Fruit fly (Drosophila melanogaster) whole organism, embryonic: ENCODE results near the gene RpS14a.

Experiments used
- ATbp ChIP-seq: fragments of 200-800 bp; sonication (Bioruptor generic); optimal IDR thresholded peaks from 2 replicates; lab custom pipeline; 2017; ENCODE audit warnings: missing biosample characterization, mild to moderate bottlenecking, missing genetic modification characterization, missing genetic modification reagents
- B-H2 ChIP-seq: fragments of 200-800 bp; sonication (Bioruptor generic); optimal IDR thresholded peaks from 2 replicates; lab custom pipeline; 2018; ENCODE audit warnings: missing biosample characterization, mild to moderate bottlenecking, missing genetic modification characterization
- Bdp1 ChIP-seq: fragments of 200-800 bp; sonication (Bioruptor generic); optimal IDR thresholded peaks from 3 replicates; lab custom pipeline; 2016; ENCODE audit warnings: missing biosample characterization, missing genetic modification characterization
- CG10267 ChIP-seq: fragments of 200-800 bp; sonication (Bioruptor generic); optimal IDR thresholded peaks from 2 replicates; lab custom pipeline; 2018; ENCODE audit warnings: missing biosample characterization, mild to moderate bottlenecking, missing genetic modification characterization, moderate library complexity
- CG10274 ChIP-seq: fragments of 200-800 bp; sonication (Bioruptor generic); optimal IDR thresholded peaks from 3 replicates; lab custom pipeline; 2017; ENCODE audit warnings: missing biosample characterization, mild to moderate bottlenecking, missing genetic modification characterization
- CG11085 ChIP-seq: fragments of 200-800 bp; sonication (Bioruptor generic); IDR thresholded peaks from 2 replicates; pipeline ENCODE4 v1.3.6; 2022; ENCODE audit warnings: missing biosample characterization, missing genetic modification characterization
- CG12391 ChIP-seq: fragments of 200-800 bp; sonication (Bioruptor generic); optimal IDR thresholded peaks from 3 replicates; lab custom pipeline; 2018; ENCODE audit warnings: missing biosample characterization, mild to moderate bottlenecking, missing genetic modification characterization, moderate library complexity
- CG18619 ChIP-seq: fragments of 200-800 bp; sonication (Bioruptor generic); optimal IDR thresholded peaks from 3 replicates; lab custom pipeline; 2017; ENCODE audit warnings: missing biosample characterization, mild to moderate bottlenecking, missing genetic modification characterization
- CG18764 ChIP-seq: fragments of 200-800 bp; sonication (Bioruptor generic); optimal IDR thresholded peaks from 3 replicates; lab custom pipeline; 2016; ENCODE audit warnings: missing biosample characterization, missing genetic modification characterization
- CG3065 ChIP-seq: fragments of 200-800 bp; sonication (Bioruptor generic); optimal IDR thresholded peaks from 2 replicates; lab custom pipeline; 2016; ENCODE audit warnings: missing biosample characterization, missing genetic modification characterization
- CG3847 ChIP-seq: fragments of 200-800 bp; sonication (Bioruptor generic); IDR thresholded peaks from 2 replicates; pipeline ENCODE4 v1.3.6; 2022; ENCODE audit warnings: missing biosample characterization, missing genetic modification characterization
- CG4282 ChIP-seq: fragments of 200-800 bp; sonication (Bioruptor generic); optimal IDR thresholded peaks from 2 replicates; lab custom pipeline; 2016; ENCODE audit warnings: missing biosample characterization, missing genetic modification characterization
- CG4328 ChIP-seq: fragments of 200-800 bp; sonication (Bioruptor generic); optimal IDR thresholded peaks from 3 replicates; lab custom pipeline; 2017; ENCODE audit warnings: missing biosample characterization, missing genetic modification reagents, missing genetic modification characterization
- CG7357 ChIP-seq: fragments of 200-800 bp; sonication (Bioruptor generic); IDR thresholded peaks from 3 replicates; pipeline ENCODE4 v1.3.6; 2022; ENCODE audit warnings: missing biosample characterization, missing genetic modification characterization
- CG7928 ChIP-seq: fragments of 200-800 bp; sonication (Bioruptor generic); optimal IDR thresholded peaks from 2 replicates; lab custom pipeline; 2017; ENCODE audit warnings: missing biosample characterization, mild to moderate bottlenecking, missing genetic modification characterization
- CG8290 ChIP-seq, 3 experiments: fragments of 200-800 bp; sonication (Bioruptor generic); optimal IDR thresholded peaks; 2 replicates each; lab custom pipeline; 2016 to 2019; ENCODE audit warnings: missing biosample characterization in 3 of 3, missing genetic modification characterization in 3 of 3, mild to moderate bottlenecking in 2 of 3, moderate library complexity in 1 of 3
- CG8359 ChIP-seq: fragments of 200-800 bp; sonication (Bioruptor generic); optimal IDR thresholded peaks from 2 replicates; lab custom pipeline; 2017; ENCODE audit warnings: missing biosample characterization, mild to moderate bottlenecking, missing genetic modification characterization, borderline replicate concordance
- Chrac-16 ChIP-seq: fragments of 200-800 bp; sonication (Bioruptor generic); optimal IDR thresholded peaks from 3 replicates; lab custom pipeline; 2016; ENCODE audit warnings: missing biosample characterization, missing genetic modification characterization
- Ets97D ChIP-seq: fragments of 200-800 bp; sonication (Bioruptor generic); optimal IDR thresholded peaks from 3 replicates; lab custom pipeline; 2016; ENCODE audit warnings: missing biosample characterization, missing genetic modification characterization
- HLH3B ChIP-seq: fragments of 200-800 bp; sonication (Bioruptor generic); IDR thresholded peaks from 2 replicates; pipeline ENCODE4 v1.3.6; 2022; ENCODE audit warnings: missing biosample characterization, missing genetic modification characterization
- Hand ChIP-seq: fragments of 200-800 bp; sonication (Bioruptor generic); optimal IDR thresholded peaks from 2 replicates; lab custom pipeline; 2017; ENCODE audit warnings: mild to moderate bottlenecking, missing biosample characterization, missing genetic modification reagents, missing genetic modification characterization
- HmgD ChIP-seq: fragments of 200-800 bp; sonication (Bioruptor generic); optimal IDR thresholded peaks from 3 replicates; lab custom pipeline; 2016; ENCODE audit warnings: missing biosample characterization, missing genetic modification characterization
- Hmx ChIP-seq: fragments of 200-800 bp; sonication (Bioruptor generic); optimal IDR thresholded peaks from 2 replicates; lab custom pipeline; 2016; ENCODE audit warnings: missing biosample characterization, missing genetic modification characterization
- Hr78 ChIP-seq, 2 experiments: fragments of 200-800 bp in 1 of 2; fragments of >200 bp in 1 of 2; sonication (Bioruptor generic) in 1 of 2; optimal IDR thresholded peaks; 2 replicates each; lab custom pipeline; 2017 to 2019; ENCODE audit warnings: missing biosample characterization in 2 of 2, missing genetic modification characterization in 2 of 2, mild to moderate bottlenecking in 1 of 2, moderate library complexity in 1 of 2
- Jarid2 ChIP-seq: fragments of 200-800 bp; sonication (Bioruptor generic); optimal IDR thresholded peaks from 3 replicates; lab custom pipeline; 2017; ENCODE audit warnings: mild to moderate bottlenecking, missing biosample characterization, missing genetic modification reagents, missing genetic modification characterization
- Kr ChIP-seq: fragments of 200-800 bp; sonication (Bioruptor generic); optimal IDR thresholded peaks from 2 replicates; lab custom pipeline; 2017; ENCODE audit warnings: missing biosample characterization, mild to moderate bottlenecking, missing genetic modification characterization
- MBD-R2 ChIP-seq: fragments of 200-800 bp; sonication (Bioruptor generic); IDR thresholded peaks from 2 replicates; pipeline ENCODE4 v1.3.6; 2022; ENCODE audit warnings: missing biosample characterization, missing genetic modification characterization
- Ptx1 ChIP-seq: fragments of 200-800 bp; sonication (Bioruptor generic); IDR thresholded peaks from 2 replicates; pipeline ENCODE4 v1.3.6; 2022; ENCODE audit warnings: missing biosample characterization, missing genetic modification characterization
- Spps ChIP-seq: fragments of 200-800 bp; sonication (Bioruptor generic); optimal IDR thresholded peaks from 2 replicates; lab custom pipeline; 2018; ENCODE audit warnings: missing biosample characterization, mild to moderate bottlenecking, missing genetic modification characterization
- Usf ChIP-seq: fragments of 200-800 bp; sonication (Bioruptor generic); optimal IDR thresholded peaks from 2 replicates; lab custom pipeline; 2017; ENCODE audit warnings: missing genotype, missing biosample characterization, missing genetic modification characterization
- Xbp1 ChIP-seq: fragments of 200-800 bp; sonication (Bioruptor generic); optimal IDR thresholded peaks from 3 replicates; lab custom pipeline; 2016; ENCODE audit warnings: missing biosample characterization, mild to moderate bottlenecking, missing genetic modification characterization
- bab2 ChIP-seq: fragments of 200-800 bp; sonication (Bioruptor generic); optimal IDR thresholded peaks from 2 replicates; lab custom pipeline; 2016; ENCODE audit warnings: missing biosample characterization, missing genetic modification characterization
- bsh ChIP-seq, 2 experiments: fragments of 200-800 bp; sonication (Bioruptor generic); optimal IDR thresholded peaks; 2 replicates each; lab custom pipeline; 2017 to 2018; ENCODE audit warnings: mild to moderate bottlenecking in 2 of 2, missing biosample characterization in 2 of 2, missing genetic modification characterization in 2 of 2, moderate library complexity in 1 of 2
- cad ChIP-seq: fragments of >200 bp; optimal IDR thresholded peaks from 2 replicates; lab custom pipeline; 2017; ENCODE audit warnings: missing biosample characterization, missing genetic modification characterization
- cg ChIP-seq: fragments of 200-800 bp; sonication (Bioruptor generic); optimal IDR thresholded peaks from 3 replicates; lab custom pipeline; 2019; ENCODE audit warnings: missing biosample characterization, mild to moderate bottlenecking, missing genetic modification characterization, moderate library complexity
- crc ChIP-seq: fragments of 200-800 bp; sonication (Bioruptor generic); optimal IDR thresholded peaks from 2 replicates; lab custom pipeline; 2016; ENCODE audit warnings: missing biosample characterization, missing genetic modification characterization
- dan ChIP-seq: fragments of 200-800 bp; sonication (Bioruptor generic); IDR thresholded peaks from 2 replicates; pipeline ENCODE4 v1.3.6; 2022; ENCODE audit warnings: missing biosample characterization, missing genetic modification characterization
- dmrt99B ChIP-seq: fragments of 200-800 bp; sonication (Bioruptor generic); optimal IDR thresholded peaks from 2 replicates; lab custom pipeline; 2018; ENCODE audit warnings: missing biosample characterization, mild to moderate bottlenecking, missing genetic modification characterization, moderate library complexity
- dpn ChIP-seq, 2 experiments: fragments of 200-800 bp; sonication (Bioruptor generic); optimal IDR thresholded peaks; 3 replicates each; lab custom pipeline; 2016; ENCODE audit warnings: missing biosample characterization in 2 of 2, missing genetic modification characterization in 2 of 2
- eve ChIP-seq, 2 experiments: fragments of >200 bp; optimal IDR thresholded peaks; 2 replicates each; lab custom pipeline; 2017; ENCODE audit warnings: missing biosample characterization in 2 of 2, missing genetic modification characterization in 2 of 2
- ewg ChIP-seq: fragments of 200-800 bp; sonication (Bioruptor generic); optimal IDR thresholded peaks from 3 replicates; lab custom pipeline; 2017; ENCODE audit warnings: mild to moderate bottlenecking, missing biosample characterization, missing genetic modification reagents, missing genetic modification characterization
- jigr1 ChIP-seq: fragments of 200-800 bp; sonication (Bioruptor generic); IDR thresholded peaks from 3 replicates; pipeline ENCODE4 v1.3.6; 2022; ENCODE audit warnings: missing biosample characterization, missing genetic modification characterization
- nau ChIP-seq: fragments of 200-800 bp; sonication (Bioruptor generic); optimal IDR thresholded peaks from 3 replicates; lab custom pipeline; 2017; ENCODE audit warnings: missing biosample characterization, mild to moderate bottlenecking, missing genetic modification characterization, missing genetic modification reagents
- onecut ChIP-seq: fragments of 200-800 bp; sonication (Bioruptor generic); IDR thresholded peaks from 2 replicates; pipeline ENCODE4 v1.3.6; 2022; ENCODE audit warnings: missing biosample characterization, missing genetic modification characterization
- pho ChIP-seq: fragments of 200-800 bp; sonication (Bioruptor generic); optimal IDR thresholded peaks from 2 replicates; lab custom pipeline; 2016; ENCODE audit warnings: missing biosample characterization, missing genetic modification characterization
- run ChIP-seq: fragments of 200-800 bp; sonication (Bioruptor generic); optimal IDR thresholded peaks from 3 replicates; lab custom pipeline; 2018; ENCODE audit warnings: missing biosample characterization, mild to moderate bottlenecking, missing genetic modification characterization
- sim ChIP-seq: fragments of 200-800 bp; sonication (Bioruptor generic); IDR thresholded peaks from 2 replicates; pipeline ENCODE4 v1.3.6; 2022; ENCODE audit warnings: missing biosample characterization, missing genetic modification characterization
- sob ChIP-seq: fragments of 200-800 bp; sonication (Bioruptor generic); IDR thresholded peaks from 2 replicates; pipeline ENCODE4 v1.3.6; 2022; ENCODE audit warnings: missing biosample characterization, missing genetic modification characterization
- sr ChIP-seq: fragments of 200-800 bp; sonication (Bioruptor generic); IDR thresholded peaks from 3 replicates; pipeline ENCODE4 v1.3.6; 2022; ENCODE audit warnings: missing biosample characterization, missing genetic modification characterization
- stwl ChIP-seq: fragments of 200-800 bp; sonication (Bioruptor generic); optimal IDR thresholded peaks from 3 replicates; lab custom pipeline; 2018; ENCODE audit warnings: missing biosample characterization, mild to moderate bottlenecking, missing genetic modification characterization, moderate library complexity
- vfl ChIP-seq: fragments of 200-800 bp; sonication (Bioruptor generic); optimal IDR thresholded peaks from 2 replicates; lab custom pipeline; 2016; ENCODE audit warnings: missing biosample characterization, missing genetic modification characterization

RpS14a gene

DNA sequence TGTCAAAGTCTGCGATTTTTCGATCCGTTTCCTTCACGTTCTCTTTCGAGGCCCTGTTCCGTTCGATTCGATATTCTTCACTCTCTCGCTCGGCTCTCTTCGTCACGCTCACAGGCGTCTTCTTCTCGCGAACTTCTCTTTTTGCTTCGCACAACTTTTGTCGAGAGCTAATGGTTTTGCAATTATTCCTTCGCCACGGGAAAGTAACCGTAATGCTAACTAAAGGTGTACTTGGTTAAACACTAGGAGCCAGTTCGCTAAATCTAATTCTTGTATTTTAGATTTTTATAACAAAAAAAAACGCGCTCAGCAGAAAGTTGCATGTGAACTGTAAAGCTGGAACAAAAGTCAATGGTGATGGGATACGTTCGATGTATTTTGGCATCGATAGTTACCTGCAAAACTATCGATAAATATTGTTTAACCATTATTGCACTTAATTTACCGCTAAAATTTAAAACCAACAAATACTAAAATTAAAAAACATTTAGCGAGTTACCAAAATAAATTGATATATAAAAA is 2.5 kb upstream of the RpS14a start, which contains the start of gene mahe (continued):
- TF ChIP-seq Ets97D (GFP tag; lab: Kevin White, UChicago) (peak; percentile 21), HLH3B (GFP tag; lab: Robert Waterston, UW) (0 out of 2 replicates have a peak, but pooled peaks have one; percentile 7), stwl (tag; lab: Kevin White, UChicago) (no peak), CG7928 (GFP tag; lab: Kevin White, UChicago) (no peak), nau (GFP tag; lab: Kevin White, UChicago) (no peak), Bdp1 (no peak), CG4328 (GFP tag; lab: Kevin White, UChicago) (no peak), bsh (GFP tag; optimal IDR thresholded peaks at IDR 0.05; lab: Kevin White, UChicago) (no peak), CG10274 (GFP tag; lab: Kevin White, UChicago) (no peak), dan (GFP tag; lab: Robert Waterston, UW) (no peak), ATbp (GFP tag; lab: Kevin White, UChicago) (no peak), CG10267 (tag; lab: Kevin White, UChicago) (peak; percentile 29), dpn (GFP tag; optimal IDR thresholded peaks at IDR 0.05; lab: Kevin White, UChicago) (no peak), Jarid2 (no peak), onecut (GFP tag; lab: Robert Waterston, UW) (no peak), dmrt99B (tag; lab: Kevin White, UChicago) (no peak), Hmx (GFP tag; lab: Kevin White, UChicago) (no peak), sob (GFP tag; lab: Robert Waterston, UW) (no peak), run (tag; lab: Kevin White, UChicago) (no peak), Hr78 (GFP tag; optimal IDR thresholded peaks at IDR 0.05; lab: Kevin White, UChicago) (no peak), CG3065 (no peak), sim (GFP tag; lab: Robert Waterston, UW) (no peak), Hand (GFP tag; lab: Kevin White, UChicago) (no peak), CG8290 (GFP tag; optimal IDR thresholded peaks at IDR 0.05; lab: Kevin White, UChicago) (no peak), CG8290 (tag; optimal IDR thresholded peaks at IDR 0.05; lab: Kevin White, UChicago) (no peak), CG8359 (GFP tag; lab: Kevin White, UChicago) (no peak), Spps (tag; lab: Kevin White, UChicago) (no peak), ewg (GFP tag; lab: Kevin White, UChicago) (no peak), Chrac-16 (GFP tag; lab: Kevin White, UChicago) (no peak), Xbp1 (GFP tag; lab: Kevin White, UChicago) (no peak), vfl (no peak), Usf (no peak), eve (GFP tag; optimal IDR thresholded peaks at IDR 0.05; lab: Kevin White, UChicago) (no peak), jigr1 (GFP tag; lab: Robert Waterston, UW) (no peak; the same call in 2 of the 3 replicates), CG11085 (GFP tag; lab: Robert Waterston, UW) (no peak), CG7357 (GFP tag; lab: Robert Waterston, UW) (no peak), sr (GFP tag; lab: Robert Waterston, UW) (no peak), Kr (GFP tag; lab: Kevin White, UChicago) (no peak), CG12391 (peak; percentile 11), CG3847 (GFP tag; lab: Robert Waterston, UW) (no peak), cad (no peak), pho (GFP tag; lab: Kevin White, UChicago) (no peak), Ptx1 (GFP tag; lab: Robert Waterston, UW) (no peak), CG18619 (no peak), MBD-R2 (GFP tag; lab: Robert Waterston, UW) (no peak), crc (GFP tag; lab: Kevin White, UChicago) (no peak), cg (no peak), CG4282 (GFP tag; lab: Kevin White, UChicago) (no peak), HmgD (GFP tag; lab: Kevin White, UChicago) (no peak), B-H2 (GFP tag; lab: Kevin White, UChicago) (no peak), bab2 (GFP tag; lab: Kevin White, UChicago) (no peak), CG18764 (GFP tag; lab: Kevin White, UChicago) (no peak)
